Worm (Caenorhabditis elegans) whole organism, dauer: ENCODE results near the gene klo-1.

ENCODE experiments used
- unc-62 ChIP-seq: sonication (generic microtip); optimal IDR thresholded peaks from 2 replicates; lab custom pipeline; 2017; ENCODE audit warnings: missing biosample characterization, missing genetic modification reagents, missing genetic modification characterization

The klo-1 gene

DNA sequence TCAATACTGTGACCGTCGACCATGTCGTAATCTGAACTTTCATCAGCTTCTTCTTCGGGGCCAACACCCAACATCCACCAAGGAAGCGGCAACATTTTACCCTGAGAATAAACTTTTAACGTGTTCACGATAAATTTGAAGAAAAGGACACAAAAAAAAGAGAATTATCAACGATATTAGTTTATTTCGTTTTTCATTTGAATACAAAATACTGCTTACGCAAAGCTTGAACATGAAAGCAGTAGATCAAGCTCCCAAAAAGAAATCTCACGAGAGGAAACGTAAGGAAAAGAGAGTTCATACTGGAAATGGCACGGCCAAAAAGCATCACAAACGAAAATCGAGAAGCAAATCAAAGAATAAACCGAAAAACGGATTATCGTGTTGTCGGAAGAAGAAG is 15.7 kb upstream of the klo-1 start, which contains the start of the genes C46A5.6 and C46A5.1:
C46A5.6 (minus strand) TSS at position 101 of the 400 bp plus-strand sequence.
C46A5.1 (plus strand) TSS at position 184 of the 400 bp plus-strand sequence.
- no peak for TF ChIP-seq unc-62 (GFP tag; lab: Kevin White, UChicago)

DNA sequence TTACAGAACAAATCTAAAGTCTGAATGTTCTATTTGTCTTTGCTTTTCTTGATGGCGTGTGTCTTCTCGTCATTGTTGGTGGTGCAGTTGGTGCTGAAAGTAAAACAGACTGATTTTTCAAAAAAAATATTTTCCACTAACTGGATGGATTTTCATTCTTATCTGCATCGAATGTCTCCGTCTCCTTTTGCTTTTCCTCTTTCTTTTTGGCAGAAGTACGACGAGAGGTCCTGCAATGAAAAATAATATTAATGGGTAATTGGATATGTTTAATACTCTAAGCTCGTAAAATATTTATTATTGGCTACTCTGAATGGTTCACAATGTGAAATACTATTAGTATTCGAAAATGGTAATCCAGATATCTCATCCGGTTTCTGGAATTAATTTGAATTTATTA is 12.1 kb upstream of the klo-1 start, which contains the start of gene del-7:
del-7 (plus strand) TSS at position 301 of the 400 bp plus-strand sequence.
- TF ChIP-seq unc-62 (GFP tag; lab: Kevin White, UChicago), result no peak

ce11 chrIV:7759527-7759926 is 11.5 kb upstream of the klo-1 start, which contains the start of gene dsb-3:
Gene dsb-3 (minus strand): TSS chrIV:7759627.
- TF ChIP-seq unc-62 (GFP tag; lab: Kevin White, UChicago), result no peak

- TF ChIP-seq unc-62 (GFP tag; lab: Kevin White, UChicago), result no peak
Observed at ce11 chrIV:7757245-7757644, 9.2 kb upstream of the klo-1 start, which contains the start of gene C46A5.4. Gene C46A5.4 (minus strand): TSS chrIV:7757345.

ce11 chrIV:7754114-7754513 is 6.1 kb upstream of the klo-1 start:
- TF ChIP-seq unc-62 (GFP tag; lab: Kevin White, UChicago), result no peak

- TF ChIP-seq unc-62 (GFP tag; lab: Kevin White, UChicago), result no peak
Observed at ce11 chrIV:7753108-7753507, 5.1 kb upstream of the klo-1 start, which contains the start of gene col-14. Gene col-14 (plus strand): TSS chrIV:7753408.

DNA sequence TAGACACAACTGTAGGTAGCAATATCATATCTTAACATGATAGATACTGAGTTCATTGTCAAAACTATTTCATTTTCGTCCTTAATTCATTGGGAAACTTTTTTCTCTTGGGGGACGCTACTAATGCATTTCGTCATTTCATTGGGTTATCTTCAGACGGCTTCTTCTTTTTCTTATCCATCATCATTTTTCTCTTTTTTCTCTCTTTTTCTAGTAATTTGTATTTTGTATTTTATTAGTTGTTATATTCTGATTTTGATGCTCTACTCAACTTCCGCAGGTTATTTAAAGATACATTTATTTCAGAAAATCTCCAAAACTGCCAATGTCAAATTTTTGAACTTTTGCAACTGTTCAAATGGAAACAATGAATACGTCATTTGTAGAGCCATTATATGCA is 4.5 kb downstream of the klo-1 start, which contains the start of gene npr-35:
npr-35 (plus strand) TSS at position 301 of the 400 bp plus-strand sequence.
- no peak for TF ChIP-seq unc-62 (GFP tag; lab: Kevin White, UChicago)

DNA sequence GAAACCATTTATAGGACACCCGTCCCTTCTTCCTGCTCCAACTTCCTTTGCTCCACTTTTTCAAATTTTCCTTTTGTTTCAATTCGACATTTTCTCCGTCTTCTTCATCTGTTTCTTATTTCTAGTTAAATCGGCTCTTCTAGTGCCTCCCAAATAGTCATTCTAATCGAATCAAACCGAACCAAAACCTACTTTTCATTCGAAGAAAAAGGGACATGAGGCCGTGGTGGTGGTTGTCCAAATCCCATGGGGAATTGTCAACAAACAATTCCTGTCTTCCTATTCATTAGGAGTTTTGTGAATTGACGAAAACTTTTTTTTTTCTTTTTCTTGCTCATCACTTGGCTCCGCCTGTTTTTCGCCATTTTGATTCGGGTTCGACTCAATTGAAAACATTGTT is 11.4 kb downstream of the klo-1 start:
- no peak for TF ChIP-seq unc-62 (GFP tag; lab: Kevin White, UChicago)

DNA sequence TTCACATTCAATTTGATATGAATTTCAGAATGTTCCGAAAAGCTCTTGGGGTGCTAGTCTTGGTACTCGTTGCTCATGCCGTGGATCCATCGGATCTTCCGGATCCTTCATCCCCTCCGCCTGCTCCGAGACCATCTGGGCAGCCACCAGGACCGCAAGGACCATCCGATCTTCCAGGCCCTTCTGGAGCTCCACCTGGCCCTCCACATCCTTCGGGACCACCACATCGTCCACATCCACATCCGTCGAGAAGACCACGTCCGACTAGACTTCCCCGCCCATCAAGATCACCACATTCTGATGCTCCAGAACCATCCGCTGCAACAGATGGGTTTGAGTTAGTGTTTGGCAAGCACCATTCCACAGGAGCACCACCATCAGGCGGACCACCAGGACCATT is 13.4 kb downstream of the klo-1 start, which contains the start of gene clx-1:
clx-1 (plus strand) TSS at position 30 of the 400 bp plus-strand sequence.
- TF ChIP-seq unc-62 (GFP tag; lab: Kevin White, UChicago), result no peak

DNA sequence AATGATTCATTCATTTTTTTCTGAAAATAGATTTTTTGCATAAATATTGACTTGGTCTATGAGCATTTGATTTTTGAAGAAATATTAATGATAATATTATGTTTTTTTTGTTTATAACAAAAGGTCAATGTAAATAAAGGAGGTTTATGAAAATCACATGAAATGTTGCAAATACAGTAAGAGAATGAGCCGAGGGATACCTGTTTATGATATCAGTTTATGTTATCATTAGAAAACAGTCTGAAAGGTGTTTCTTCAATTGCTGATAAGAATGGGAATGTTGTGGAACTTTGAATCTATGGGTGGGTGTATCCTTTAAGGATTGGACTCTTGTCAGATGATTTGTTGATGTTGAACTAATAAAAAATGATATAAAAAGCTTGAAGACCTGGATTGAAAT is 13.9 kb downstream of the klo-1 start:
- TF ChIP-seq unc-62 (GFP tag; lab: Kevin White, UChicago), result no peak

ce11 chrIV:7731960-7732359 is 16.1 kb downstream of the klo-1 start, which contains the start of the genes C50F7.9 and C50F7.3:
Gene C50F7.9 (minus strand): TSS chrIV:7732060.
Gene C50F7.3 (plus strand): TSS chrIV:7732329.
- no peak for TF ChIP-seq unc-62 (GFP tag; lab: Kevin White, UChicago)

DNA sequence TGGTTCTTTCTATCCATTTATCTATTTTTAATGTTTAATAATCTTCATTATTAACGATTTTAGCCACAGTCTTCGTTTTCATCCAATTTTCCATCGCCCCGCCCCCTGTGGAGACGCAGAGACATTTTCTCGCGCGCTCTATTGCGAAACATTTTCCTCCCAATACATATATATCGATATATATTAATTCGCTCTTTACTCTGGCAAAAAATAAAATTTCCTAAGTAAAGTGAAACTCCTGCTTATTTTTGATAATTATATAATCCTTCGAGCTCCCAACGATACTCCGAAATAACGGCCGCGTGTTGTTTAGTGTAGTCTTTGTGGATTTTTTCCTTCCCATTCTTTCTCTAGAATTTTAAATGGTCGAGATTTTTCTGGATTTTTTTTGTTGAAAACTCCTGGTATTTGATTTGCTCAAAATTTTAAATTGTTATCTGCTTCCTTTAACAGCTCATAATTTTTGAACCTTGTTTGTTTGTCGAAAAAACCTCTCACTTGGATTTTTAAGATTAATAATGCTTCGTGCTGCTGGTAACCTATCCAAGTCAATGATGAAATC is 19.5 kb downstream of the klo-1 start, which contains the start of gene sucg-1:
sucg-1 (plus strand) TSS at position 512 of the 562 bp plus-strand sequence.
- TF ChIP-seq unc-62 (GFP tag; lab: Kevin White, UChicago), result no peak

DNA sequence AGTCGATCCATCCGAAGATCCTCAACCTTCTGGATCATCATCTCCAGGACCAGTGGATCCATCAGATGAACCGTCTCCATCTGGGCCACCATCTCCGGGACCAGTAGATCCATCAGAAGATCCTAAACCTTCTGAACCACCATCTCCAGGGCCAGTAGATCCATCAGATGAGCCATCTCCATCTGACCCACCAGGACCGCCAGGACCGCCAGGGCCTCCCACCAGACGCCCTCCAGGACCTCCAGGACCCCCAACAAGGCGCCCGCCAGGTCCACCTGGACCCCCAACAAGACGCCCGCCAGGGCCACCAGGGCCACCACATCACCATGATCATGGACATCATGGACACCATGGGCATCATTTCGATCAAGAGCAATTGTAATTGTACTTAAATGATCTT is 20.8 kb downstream of the klo-1 start:
- TF ChIP-seq unc-62 (GFP tag; lab: Kevin White, UChicago), result no peak

DNA sequence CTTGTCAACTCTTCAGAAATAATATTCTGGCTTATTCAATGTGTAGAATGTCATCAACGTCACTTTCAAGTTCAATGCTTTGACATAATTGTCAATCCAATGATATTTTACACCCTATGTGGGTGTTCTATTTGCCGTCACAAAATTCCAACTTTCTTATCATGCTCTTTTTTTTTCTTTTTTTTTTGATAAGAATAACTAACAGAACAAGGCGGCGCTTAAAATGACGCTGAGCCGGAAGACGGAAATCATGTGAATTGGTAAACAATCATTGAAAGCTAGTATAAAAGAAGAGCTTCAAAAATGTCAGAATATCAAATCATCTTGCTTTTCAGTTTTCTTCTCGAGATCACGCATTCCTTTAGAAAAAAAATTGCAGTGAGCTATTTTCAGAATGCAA is 21.7 kb downstream of the klo-1 start, which contains the start of gene C50F7.5:
C50F7.5 (plus strand) TSS at position 395 of the 400 bp plus-strand sequence.
- TF ChIP-seq unc-62 (GFP tag; lab: Kevin White, UChicago), result no peak

DNA sequence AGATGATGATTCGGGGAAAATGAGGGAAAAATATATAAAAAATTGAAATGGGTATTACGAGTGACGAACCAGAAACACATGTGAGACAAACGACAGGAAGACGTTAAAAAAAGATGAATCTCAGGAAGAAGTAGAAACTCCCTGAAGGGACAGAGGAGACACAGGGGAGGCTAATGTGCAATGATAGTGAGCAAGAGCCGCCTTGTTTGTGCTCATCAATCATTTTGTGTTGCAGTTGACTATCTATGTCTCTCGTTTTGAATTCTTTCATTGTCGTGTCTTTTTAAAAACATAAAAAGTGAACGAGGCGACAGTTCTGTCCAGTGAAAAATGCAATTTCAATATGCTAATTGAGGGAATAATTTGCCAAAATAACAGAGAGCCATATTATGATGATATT is 23.1 kb downstream of the klo-1 start:
- no peak for TF ChIP-seq unc-62 (GFP tag; lab: Kevin White, UChicago)

DNA sequence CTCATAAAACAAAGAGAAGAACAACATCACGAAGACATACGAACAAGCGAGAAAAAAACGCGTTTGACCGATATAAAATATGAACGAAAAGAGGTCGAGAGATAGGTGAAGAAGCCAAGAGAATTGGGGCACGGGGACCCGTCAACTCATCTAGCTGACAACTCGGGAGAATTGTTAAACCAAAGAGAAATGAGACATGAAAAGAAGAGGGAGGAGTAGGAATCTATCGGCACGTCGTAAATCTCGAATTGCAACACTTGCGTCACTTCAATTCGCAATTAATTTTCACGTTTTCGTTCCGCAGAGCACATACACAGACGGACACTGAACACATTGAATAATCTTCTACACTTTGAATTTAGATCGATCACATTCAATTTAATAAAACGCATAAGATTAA is 24.5 kb downstream of the klo-1 start:
- TF ChIP-seq unc-62 (GFP tag; lab: Kevin White, UChicago), result no peak

DNA sequence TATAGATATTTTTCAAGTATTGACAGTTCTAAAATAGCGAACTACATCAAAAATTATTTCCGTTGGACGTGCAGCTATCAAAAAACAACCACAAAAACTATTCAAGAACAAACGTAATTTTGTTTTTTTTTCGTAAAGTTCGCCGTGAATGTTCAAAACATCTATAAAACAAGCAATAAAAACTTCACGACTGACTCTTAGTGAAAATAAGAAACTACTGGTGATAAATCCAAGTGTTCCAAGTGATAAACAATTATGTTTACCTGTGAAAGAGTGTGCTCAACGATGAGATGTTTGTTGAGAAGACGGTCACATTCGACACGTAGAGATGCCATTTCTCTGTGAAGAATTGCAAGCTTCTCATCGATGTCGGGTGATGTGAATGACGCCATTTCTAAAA is 25.2 kb downstream of the klo-1 start, which contains the start of gene C50F7.6:
C50F7.6 (minus strand) TSS at position 394 of the 400 bp plus-strand sequence.
- no peak for TF ChIP-seq unc-62 (GFP tag; lab: Kevin White, UChicago)
